Fruit fly (Drosophila melanogaster) whole organism, embryonic: ENCODE measurements around the gene CG13995.
A peak's percentile ranks its signal among the peaks of the same experiment; 100 is the strongest.

Experiments used
- BtbVII ChIP-seq: fragments of 200-800 bp; sonication (Bioruptor generic); optimal IDR thresholded peaks from 3 replicates; lab custom pipeline; 2017; ENCODE audit warnings: missing biosample characterization, mild to moderate bottlenecking, missing genetic modification characterization
- CG10267 ChIP-seq: fragments of 200-800 bp; sonication (Bioruptor generic); optimal IDR thresholded peaks from 2 replicates; lab custom pipeline; 2018; ENCODE audit warnings: missing biosample characterization, mild to moderate bottlenecking, missing genetic modification characterization, moderate library complexity
- CG11696 ChIP-seq: fragments of 200-800 bp; sonication (Bioruptor generic); IDR thresholded peaks from 2 replicates; pipeline ENCODE4 v1.3.6; 2022; ENCODE audit warnings: missing biosample characterization, missing genetic modification characterization
- CG12659 ChIP-seq: fragments of 200-800 bp; sonication (Bioruptor generic); optimal IDR thresholded peaks from 3 replicates; lab custom pipeline; 2017; ENCODE audit warnings: mild to moderate bottlenecking, missing biosample characterization, missing genetic modification reagents, missing genetic modification characterization
- CG13296 ChIP-seq: fragments of 200-800 bp; sonication (Bioruptor generic); optimal IDR thresholded peaks from 3 replicates; lab custom pipeline; 2018; ENCODE audit warnings: missing biosample characterization, mild to moderate bottlenecking, missing genetic modification characterization
- CG13424 ChIP-seq: fragments of 200-800 bp; sonication (Bioruptor generic); optimal IDR thresholded peaks from 2 replicates; lab custom pipeline; 2019; ENCODE audit warnings: missing biosample characterization, mild to moderate bottlenecking, missing genetic modification characterization, moderate library complexity
- CG15514 ChIP-seq: fragments of 200-800 bp; sonication (Bioruptor generic); optimal IDR thresholded peaks from 3 replicates; lab custom pipeline; 2017; ENCODE audit warnings: missing biosample characterization, missing genetic modification characterization, mild to moderate bottlenecking, moderate library complexity, missing genetic modification reagents
- CG1602 ChIP-seq: fragments of 200-800 bp; sonication (Bioruptor generic); optimal IDR thresholded peaks from 3 replicates; lab custom pipeline; 2016; ENCODE audit warnings: missing biosample characterization, missing genetic modification characterization
- CG32772 ChIP-seq: fragments of 200-800 bp; sonication (Bioruptor generic); IDR thresholded peaks from 2 replicates; pipeline ENCODE4 v1.3.6; 2022; ENCODE audit warnings: missing biosample characterization, missing genetic modification characterization
- CG33557 ChIP-seq: fragments of 200-800 bp; sonication (Bioruptor generic); optimal IDR thresholded peaks from 2 replicates; lab custom pipeline; 2019; ENCODE audit warnings: missing biosample characterization, mild to moderate bottlenecking, missing genetic modification characterization, moderate library complexity
- CG4360 ChIP-seq: fragments of 200-800 bp; sonication (Bioruptor generic); IDR thresholded peaks from 2 replicates; pipeline ENCODE4 v1.3.6; 2022; ENCODE audit warnings: missing biosample characterization, missing genetic modification characterization
- CG6175 ChIP-seq: fragments of 200-800 bp; sonication (Bioruptor generic); IDR thresholded peaks from 3 replicates; pipeline ENCODE4 v1.3.6; 2022; ENCODE audit warnings: missing biosample characterization, missing genetic modification characterization
- CG6254 ChIP-seq: fragments of 200-800 bp; sonication (Bioruptor generic); optimal IDR thresholded peaks from 3 replicates; lab custom pipeline; 2017; ENCODE audit warnings: mild to moderate bottlenecking, missing biosample characterization, missing genetic modification reagents, missing genetic modification characterization
- CG7357 ChIP-seq: fragments of 200-800 bp; sonication (Bioruptor generic); IDR thresholded peaks from 3 replicates; pipeline ENCODE4 v1.3.6; 2022; ENCODE audit warnings: missing biosample characterization, missing genetic modification characterization
- CG7928 ChIP-seq: fragments of 200-800 bp; sonication (Bioruptor generic); optimal IDR thresholded peaks from 2 replicates; lab custom pipeline; 2017; ENCODE audit warnings: missing biosample characterization, mild to moderate bottlenecking, missing genetic modification characterization
- CG7987 ChIP-seq: fragments of 200-800 bp; sonication (Bioruptor generic); optimal IDR thresholded peaks from 2 replicates; lab custom pipeline; 2018; ENCODE audit warnings: missing biosample characterization, mild to moderate bottlenecking, missing genetic modification characterization, moderate library complexity
- CG8290 ChIP-seq, 3 experiments: fragments of 200-800 bp; sonication (Bioruptor generic); optimal IDR thresholded peaks; 2 replicates each; lab custom pipeline; 2016 to 2019; ENCODE audit warnings: missing biosample characterization in 3 of 3, missing genetic modification characterization in 3 of 3, mild to moderate bottlenecking in 2 of 3, moderate library complexity in 1 of 3
- CG8924 ChIP-seq: fragments of 200-800 bp; optimal IDR thresholded peaks from 3 replicates; lab custom pipeline; 2019; ENCODE audit warnings: missing biosample characterization, mild to moderate bottlenecking, missing genetic modification characterization, moderate library complexity
- CG9727 ChIP-seq: fragments of 200-800 bp; sonication (Bioruptor generic); optimal IDR thresholded peaks from 3 replicates; lab custom pipeline; 2017; ENCODE audit warnings: missing biosample characterization, mild to moderate bottlenecking, missing genetic modification characterization
- E2f2 ChIP-seq: fragments of 200-800 bp; sonication (Bioruptor generic); IDR thresholded peaks from 2 replicates; pipeline ENCODE4 v1.3.6; 2022; ENCODE audit warnings: missing biosample characterization, missing genetic modification characterization
- Ets97D ChIP-seq: fragments of 200-800 bp; sonication (Bioruptor generic); optimal IDR thresholded peaks from 3 replicates; lab custom pipeline; 2016; ENCODE audit warnings: missing biosample characterization, missing genetic modification characterization
- Gug ChIP-seq: fragments of 200-800 bp; sonication (Bioruptor generic); IDR thresholded peaks from 4 replicates; pipeline ENCODE4 v1.3.6; 2022; ENCODE audit warnings: missing biosample characterization, missing genetic modification characterization
- HLHmδ ChIP-seq: fragments of 200-800 bp; sonication (Bioruptor generic); optimal IDR thresholded peaks from 2 replicates; lab custom pipeline; 2018; ENCODE audit warnings: missing biosample characterization, mild to moderate bottlenecking, missing genetic modification characterization, moderate library complexity
- Hr3 ChIP-seq: fragments of 200-800 bp; sonication (Bioruptor generic); optimal IDR thresholded peaks from 3 replicates; lab custom pipeline; 2016; ENCODE audit warnings: missing biosample characterization, missing genetic modification characterization
- Sry-β ChIP-seq: fragments of 200-800 bp; sonication (Bioruptor generic); optimal IDR thresholded peaks from 2 replicates; lab custom pipeline; 2018; ENCODE audit warnings: missing biosample characterization, mild to moderate bottlenecking, missing genetic modification characterization, moderate library complexity
- Stat92E ChIP-seq, 3 experiments: fragments of >200 bp in 2 of 3; fragments of 200-800 bp in 1 of 3; sonication (Bioruptor generic) in 1 of 3; optimal IDR thresholded peaks; 2 replicates each; lab custom pipeline; 2017 to 2019; ENCODE audit warnings: missing biosample characterization in 3 of 3, missing genetic modification characterization in 3 of 3, mild to moderate bottlenecking in 1 of 3, moderate library complexity in 1 of 3
- YL-1 ChIP-seq: fragments of 200-800 bp; sonication (Bioruptor generic); optimal IDR thresholded peaks from 3 replicates; lab custom pipeline; 2017; ENCODE audit warnings: missing biosample characterization, mild to moderate bottlenecking, missing genetic modification characterization
- corto ChIP-seq: fragments of 200-800 bp; sonication (Bioruptor generic); optimal IDR thresholded peaks from 2 replicates; lab custom pipeline; 2016; ENCODE audit warnings: missing biosample characterization, mild to moderate bottlenecking, missing genetic modification characterization, moderate library complexity
- crol ChIP-seq: fragments of 200-800 bp; sonication (Bioruptor generic); IDR thresholded peaks from 2 replicates; pipeline ENCODE4 v1.3.6; 2022; ENCODE audit warnings: missing biosample characterization, missing genetic modification characterization
- dimm ChIP-seq: fragments of 200-800 bp; sonication (Bioruptor generic); IDR thresholded peaks from 2 replicates; pipeline ENCODE4 v1.3.6; 2022; ENCODE audit warnings: missing biosample characterization, missing genetic modification characterization
- dmrt11E ChIP-seq: fragments of 200-800 bp; sonication (Bioruptor generic); optimal IDR thresholded peaks from 3 replicates; lab custom pipeline; 2018; ENCODE audit warnings: missing biosample characterization, mild to moderate bottlenecking, missing genetic modification characterization, moderate library complexity
- fd96Cb ChIP-seq: fragments of 200-800 bp; sonication (Bioruptor generic); optimal IDR thresholded peaks from 2 replicates; lab custom pipeline; 2018; ENCODE audit warnings: missing biosample characterization, mild to moderate bottlenecking, missing genetic modification characterization, moderate library complexity
- gcm2 ChIP-seq: fragments of 200-800 bp; sonication (Bioruptor generic); optimal IDR thresholded peaks from 2 replicates; lab custom pipeline; 2016; ENCODE audit warnings: missing biosample characterization, missing genetic modification characterization
- gsb-n ChIP-seq: fragments of 200-800 bp; sonication (Bioruptor generic); optimal IDR thresholded peaks from 3 replicates; lab custom pipeline; 2018; ENCODE audit warnings: missing biosample characterization, mild to moderate bottlenecking, missing genetic modification characterization
- ham ChIP-seq: fragments of 200-800 bp; sonication (Bioruptor generic); IDR thresholded peaks from 2 replicates; pipeline ENCODE4 v1.3.6; 2022; ENCODE audit warnings: missing biosample characterization, missing genetic modification characterization
- hb ChIP-seq: fragments of 200-800 bp; sonication (Bioruptor generic); IDR thresholded peaks from 3 replicates; pipeline ENCODE4 v1.3.6; 2022; ENCODE audit warnings: missing biosample characterization, missing genetic modification characterization; ENCODE audit not compliant: partially characterized antibody
- kay ChIP-seq: fragments of 200-800 bp; sonication (Bioruptor generic); optimal IDR thresholded peaks from 2 replicates; lab custom pipeline; 2016; ENCODE audit warnings: missing biosample characterization, missing genetic modification characterization
- lab ChIP-seq: fragments of 200-800 bp; sonication (Bioruptor generic); optimal IDR thresholded peaks from 3 replicates; lab custom pipeline; 2017; ENCODE audit warnings: missing biosample characterization, missing genetic modification characterization, mild to moderate bottlenecking, moderate library complexity, missing genetic modification reagents
- mam ChIP-seq: fragments of 200-800 bp; sonication (Bioruptor generic); optimal IDR thresholded peaks from 3 replicates; lab custom pipeline; 2016; ENCODE audit warnings: missing biosample characterization, missing genetic modification characterization
- oc ChIP-seq: fragments of 200-800 bp; sonication (Bioruptor generic); optimal IDR thresholded peaks from 2 replicates; lab custom pipeline; 2018; ENCODE audit warnings: missing biosample characterization, mild to moderate bottlenecking, missing genetic modification characterization, moderate library complexity
- otp ChIP-seq: fragments of 200-800 bp; sonication (Bioruptor generic); IDR thresholded peaks from 3 replicates; pipeline ENCODE4, ENCODE4 v1.3.6; 2022; ENCODE audit warnings: missing biosample characterization, missing genetic modification characterization
- sna ChIP-seq: fragments of 200-800 bp; sonication (Bioruptor generic); IDR thresholded peaks from 2 replicates; pipeline ENCODE4 v1.3.6; 2022; ENCODE audit warnings: missing biosample characterization, missing genetic modification characterization; ENCODE audit not compliant: partially characterized antibody
- stc ChIP-seq: fragments of 200-800 bp; sonication (Bioruptor generic); IDR thresholded peaks from 2 replicates; pipeline ENCODE4 v1.3.6; 2022; ENCODE audit warnings: missing biosample characterization, missing genetic modification characterization
- tap ChIP-seq: fragments of 200-800 bp; optimal IDR thresholded peaks from 3 replicates; lab custom pipeline; 2019; ENCODE audit warnings: missing biosample characterization, mild to moderate bottlenecking, missing genetic modification characterization, moderate library complexity
- tgo ChIP-seq: fragments of 200-800 bp; sonication (Bioruptor generic); IDR thresholded peaks from 3 replicates; pipeline ENCODE4 v1.3.6; 2022; ENCODE audit warnings: missing biosample characterization, missing genetic modification characterization
- tna ChIP-seq: fragments of 200-800 bp; sonication (Bioruptor generic); IDR thresholded peaks from 2 replicates; pipeline ENCODE4 v1.3.6; 2022; ENCODE audit warnings: missing biosample characterization, missing genetic modification characterization; ENCODE audit not compliant: partially characterized antibody
- toy ChIP-seq: fragments of 200-800 bp; sonication (Bioruptor generic); IDR thresholded peaks from 2 replicates; pipeline ENCODE4 v1.3.6; 2022; ENCODE audit warnings: missing biosample characterization, missing genetic modification characterization
- ttk ChIP-seq: fragments of 200-800 bp; sonication (Bioruptor generic); IDR thresholded peaks from 2 replicates; pipeline ENCODE4 v2.1.2; 2022; ENCODE audit warnings: missing biosample characterization, missing genetic modification characterization
- unc-4 ChIP-seq: fragments of 200-800 bp; sonication (Bioruptor generic); IDR thresholded peaks from 2 replicates; pipeline ENCODE4 v1.3.6; 2022; ENCODE audit warnings: missing biosample characterization, missing genetic modification characterization; ENCODE audit not compliant: partially characterized antibody

CG13995 gene

DNA sequence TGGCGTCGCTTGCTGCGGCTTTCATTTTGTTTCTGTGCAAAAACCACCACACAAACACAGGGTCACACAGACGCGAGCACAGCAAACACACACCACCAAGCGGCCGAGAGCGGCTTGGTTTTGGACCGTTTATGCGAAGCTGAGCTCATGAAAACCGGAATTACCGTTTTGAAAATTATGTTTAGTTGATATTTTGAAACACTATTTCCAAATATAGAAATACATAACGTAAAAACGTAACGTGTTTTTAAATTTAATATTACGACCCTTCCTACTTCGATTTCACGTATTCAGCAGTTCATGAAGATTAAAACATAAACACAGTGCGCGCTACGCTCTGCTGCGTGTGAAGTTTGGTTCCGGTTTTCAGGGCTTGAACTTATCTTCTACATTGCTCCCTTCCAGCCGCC is 2.9 kb upstream of the CG13995 start (continued):
- peak; percentile 94 for TF ChIP-seq otp (GFP tag; lab: Robert Waterston, UW)
- peak; percentile 72 for TF ChIP-seq CG32772 (GFP tag; lab: Robert Waterston, UW)
- TF ChIP-seq CG4360 (GFP tag; lab: Robert Waterston, UW) = peak; percentile 55; the same call in 1 of the 2 replicates
- TF ChIP-seq dimm (GFP tag; lab: Robert Waterston, UW) = peak; percentile 81
- peak; percentile 98 for TF ChIP-seq CG9727 (GFP tag; lab: Kevin White, UChicago)
- TF ChIP-seq CG6254 (GFP tag; lab: Kevin White, UChicago) = peak; percentile 95
- TF ChIP-seq tna (GFP tag; lab: Robert Waterston, UW) = no peak
- no peak for TF ChIP-seq sna (GFP tag; lab: Robert Waterston, UW)
- TF ChIP-seq BtbVII (GFP tag; lab: Kevin White, UChicago) = peak; percentile 97
- peak; percentile 95 for TF ChIP-seq CG33557 (GFP tag; lab: Kevin White, UChicago)
- TF ChIP-seq oc = peak; percentile 96
- peak; percentile 88 for TF ChIP-seq CG11696 (GFP tag; lab: Robert Waterston, UW)
- no peak for TF ChIP-seq HLHmδ
- peak; percentile 95 for TF ChIP-seq stc (GFP tag; lab: Robert Waterston, UW)
- peak; percentile 87 for TF ChIP-seq kay (GFP tag; lab: Kevin White, UChicago)
- TF ChIP-seq lab = peak; percentile 98
- TF ChIP-seq Gug = peak; percentile 41; the same call in 1 of the 4 replicates
- peak; percentile 93 for TF ChIP-seq CG7987 (GFP tag; lab: Kevin White, UChicago)
- TF ChIP-seq CG1602 (GFP tag; lab: Kevin White, UChicago) = peak; percentile 87
- TF ChIP-seq unc-4 (GFP tag; lab: Robert Waterston, UW) = no peak
- TF ChIP-seq mam = peak; percentile 93
- TF ChIP-seq toy = peak; percentile 76; the same call in 1 of the 2 replicates
- TF ChIP-seq E2f2 (GFP tag; lab: Robert Waterston, UW) = peak; percentile 80
- peak; percentile 61; the same call in 1 of the 2 replicates for TF ChIP-seq ham (GFP tag; lab: Robert Waterston, UW)
- TF ChIP-seq gcm2 (GFP tag; lab: Kevin White, UChicago) = peak; percentile 81
- TF ChIP-seq fd96Cb (tag; lab: Kevin White, UChicago) = peak; percentile 90
- TF ChIP-seq Hr3 = peak; percentile 80
- 0 out of 3 replicates have a peak, but pooled peaks have one; percentile 76 for TF ChIP-seq CG7357 (GFP tag; lab: Robert Waterston, UW)
- peak; percentile 98 for TF ChIP-seq CG13424 (tag; lab: Kevin White, UChicago)
- TF ChIP-seq tgo (GFP tag; lab: Robert Waterston, UW) = peak; percentile 94
- TF ChIP-seq crol = peak; percentile 66
- TF ChIP-seq Sry-β (GFP tag; lab: Kevin White, UChicago) = peak; percentile 60
- TF ChIP-seq Ets97D = peak; percentile 85
- TF ChIP-seq CG7928 (GFP tag; lab: Kevin White, UChicago) = peak; percentile 76
- peak; percentile 97 for TF ChIP-seq CG12659
- peak; percentile 96 for TF ChIP-seq gsb-n
- peak; percentile 96 for TF ChIP-seq dmrt11E
- no peak for TF ChIP-seq hb
- TF ChIP-seq CG13296 (GFP tag; lab: Kevin White, UChicago) = peak; percentile 99
- TF ChIP-seq Stat92E (GFP tag; optimal IDR thresholded peaks at IDR 0.05; lab: Kevin White, UChicago) = peak in 1 of 3 experiments; percentile 79
- TF ChIP-seq CG8924 (tag; lab: Kevin White, UChicago) = peak; percentile 98
- peak; percentile 92 for TF ChIP-seq corto (GFP tag; lab: Kevin White, UChicago)
- peak; percentile 95 for TF ChIP-seq CG10267
- no peak for TF ChIP-seq CG6175 (GFP tag; lab: Robert Waterston, UW)
- peak; percentile 92 for TF ChIP-seq ttk (GFP tag; lab: Robert Waterston, UW)
- TF ChIP-seq CG15514 (GFP tag; lab: Kevin White, UChicago) = peak; percentile 93
- peak; percentile 88 for TF ChIP-seq CG8290 (GFP tag; optimal IDR thresholded peaks at IDR 0.05; lab: Kevin White, UChicago)
- peak; percentile 84 to 98 for TF ChIP-seq CG8290 (tag; optimal IDR thresholded peaks at IDR 0.05; lab: Kevin White, UChicago)
- peak; percentile 83 for TF ChIP-seq YL-1
- TF ChIP-seq tap = peak; percentile 97
